Worm (Caenorhabditis elegans) whole organism, L4/young adult: ENCODE results near the gene Y25C1A.7.

Experiments
- W03F9.2 ChIP-seq: fragments of 150-350 bp; optimal IDR thresholded peaks from 2 replicates; lab custom pipeline; 2014; ENCODE audit warnings: missing biosample characterization, missing genetic modification characterization
- dao-5 ChIP-seq: sonication (generic microtip); optimal IDR thresholded peaks from 2 replicates; lab custom pipeline; 2016; ENCODE audit warnings: missing genotype, missing genetic modification characterization, moderate library complexity, missing compliant biosample characterization
- him-1 ChIP-seq: sonication (generic microtip); optimal IDR thresholded peaks from 2 replicates; lab custom pipeline; 2016; ENCODE audit warnings: missing genotype, missing genetic modification reagents, missing genetic modification characterization, missing compliant biosample characterization

DNA sequence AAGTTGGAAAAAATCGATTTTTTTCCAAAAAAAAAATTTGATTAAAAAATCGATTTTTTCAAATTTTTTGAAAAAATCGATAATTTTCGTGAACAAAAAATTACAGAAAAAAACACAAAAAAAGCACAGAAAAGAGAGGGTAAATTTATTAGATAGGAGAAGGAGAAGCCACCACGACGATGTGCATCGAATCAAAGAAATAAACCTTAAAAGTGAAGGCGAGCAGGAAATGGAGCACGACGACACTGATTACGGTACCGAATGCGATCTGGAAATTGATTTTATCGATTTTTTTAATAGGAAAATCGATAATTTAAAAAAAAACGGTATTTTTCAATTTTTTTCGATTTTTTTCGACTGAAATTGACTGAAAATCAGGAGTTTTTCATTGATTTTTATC, 5.8 kb downstream of the Y25C1A.7 start:
- TF ChIP-seq him-1 (tag; lab: Kevin White, UChicago): no peak
- no peak for TF ChIP-seq dao-5 (tag; lab: Kevin White, UChicago)
- no peak for TF ChIP-seq W03F9.2 (tag; lab: Kevin White, UChicago)
